Worm (Caenorhabditis elegans) whole organism, L1 larva: Measurements from ENCODE around the gene T03F7.7.

Source experiments
- C04F5.9 ChIP-seq: sonication (generic microtip); optimal IDR thresholded peaks from 2 replicates; lab custom pipeline; 2016; ENCODE audit warnings: missing genetic modification characterization, missing compliant biosample characterization
- C34B4.2 ChIP-seq: sonication (generic microtip); optimal IDR thresholded peaks from 2 replicates; lab custom pipeline; 2017; ENCODE audit warnings: mild to moderate bottlenecking, missing genetic modification characterization, missing compliant biosample characterization
- Y116A8C.19 ChIP-seq: sonication (generic microtip); optimal IDR thresholded peaks from 2 replicates; lab custom pipeline; 2016; ENCODE audit warnings: missing compliant biosample characterization, missing genetic modification characterization, borderline replicate concordance
- ceh-63 ChIP-seq: fragments of 200-800 bp; sonication (Bioruptor generic); optimal IDR thresholded peaks from 2 replicates; lab custom pipeline; 2018; ENCODE audit warnings: mild to moderate bottlenecking, missing genetic modification characterization, missing compliant biosample characterization
- ceh-82 ChIP-seq, 3 experiments: fragments of 150-350 bp in 1 of 3; sonication (generic microtip) in 2 of 3; optimal IDR thresholded peaks; 2 replicates each; lab custom pipeline; 2014 to 2017; ENCODE audit warnings: missing biosample characterization in 3 of 3, missing genetic modification characterization in 3 of 3
- ces-1 ChIP-seq: fragments of 150-350 bp; optimal IDR thresholded peaks from 2 replicates; lab custom pipeline; 2014; ENCODE audit warnings: missing biosample characterization, missing genetic modification reagents, missing genetic modification characterization
- efl-1 ChIP-seq, 4 experiments: fragments of 150-350 bp; optimal IDR thresholded peaks in 3 of 4; peaks in 1 of 4; 1 replicate in 1 of 4; 2 replicates in 3 of 4; lab custom pipeline; 2014; ENCODE audit warnings: missing biosample characterization in 2 of 4, missing genetic modification characterization in 2 of 4, missing genetic modification reagents in 2 of 4
- ets-5 ChIP-seq: fragments of 200-800 bp; sonication (Bioruptor generic); IDR thresholded peaks from 2 replicates; pipeline ENCODE4 v1.3.6; 2022; ENCODE audit warnings: missing genetic modification characterization, missing compliant biosample characterization
- fkh-10 ChIP-seq: sonication (generic microtip); optimal IDR thresholded peaks from 2 replicates; lab custom pipeline; 2017; ENCODE audit warnings: missing biosample characterization, missing genetic modification reagents, missing genetic modification characterization
- hlh-17 ChIP-seq: fragments of 200-800 bp; sonication (Bioruptor generic); optimal IDR thresholded peaks from 2 replicates; lab custom pipeline; 2018; ENCODE audit warnings: missing genetic modification characterization, mild to moderate bottlenecking, missing compliant biosample characterization, moderate library complexity, borderline replicate concordance
- jun-1 ChIP-seq: fragments of 150-350 bp; optimal IDR thresholded peaks from 2 replicates; lab custom pipeline; 2014; ENCODE audit warnings: missing biosample characterization, missing genetic modification reagents, missing genetic modification characterization
- lin-13 ChIP-seq: fragments of 150-350 bp; optimal IDR thresholded peaks from 2 replicates; lab custom pipeline; 2014; ENCODE audit warnings: missing biosample characterization, missing genetic modification reagents, missing genetic modification characterization
- lin-14 ChIP-seq: fragments of 200-800 bp; sonication (Bioruptor generic); optimal IDR thresholded peaks from 2 replicates; lab custom pipeline; 2018; ENCODE audit warnings: mild to moderate bottlenecking, missing genetic modification characterization, moderate library complexity, missing compliant biosample characterization
- lin-15B ChIP-seq: fragments of 150-350 bp; sonication (generic microtip); optimal IDR thresholded peaks from 3 replicates; lab custom pipeline; 2014; ENCODE audit warnings: missing biosample characterization, missing genetic modification characterization
- lin-39 ChIP-seq: fragments of 150-350 bp; optimal IDR thresholded peaks from 2 replicates; lab custom pipeline; 2014; ENCODE audit warnings: missing biosample characterization, missing genetic modification reagents, missing genetic modification characterization
- lsy-2 ChIP-seq, 2 experiments: fragments of 150-350 bp; optimal IDR thresholded peaks; 2 replicates each; lab custom pipeline; 2014; ENCODE audit warnings: missing biosample characterization in 2 of 2, missing genetic modification characterization in 2 of 2
- mep-1 ChIP-seq: fragments of 150-350 bp; optimal IDR thresholded peaks from 2 replicates; lab custom pipeline; 2014; ENCODE audit warnings: missing biosample characterization, missing genetic modification characterization
- nhr-20 ChIP-seq: sonication (generic microtip); optimal IDR thresholded peaks from 2 replicates; lab custom pipeline; 2016; ENCODE audit warnings: mild to moderate bottlenecking, missing genetic modification characterization, missing compliant biosample characterization
- nhr-237 ChIP-seq: fragments of 150-350 bp; optimal IDR thresholded peaks from 2 replicates; lab custom pipeline; 2014; ENCODE audit warnings: missing biosample characterization, missing genetic modification characterization
- nhr-28 ChIP-seq: fragments of 150-350 bp; optimal IDR thresholded peaks from 2 replicates; lab custom pipeline; 2014; ENCODE audit warnings: missing biosample characterization, missing genetic modification characterization
- nhr-71 ChIP-seq: sonication (generic microtip); optimal IDR thresholded peaks from 2 replicates; lab custom pipeline; 2016; ENCODE audit warnings: mild to moderate bottlenecking, missing genetic modification characterization, moderate library complexity, missing compliant biosample characterization
- nhr-77 ChIP-seq: fragments of 150-350 bp; optimal IDR thresholded peaks from 2 replicates; lab custom pipeline; 2014; ENCODE audit warnings: missing biosample characterization, missing genetic modification characterization
- nhr-85 ChIP-seq: sonication (generic microtip); peaks from one replicate; lab custom pipeline; 2016; ENCODE audit warnings: missing genetic modification characterization, inconsistent platforms, missing compliant biosample characterization
- nhr-90 ChIP-seq: sonication (generic microtip); optimal IDR thresholded peaks from 2 replicates; lab custom pipeline; 2016; ENCODE audit warnings: mild to moderate bottlenecking, missing genetic modification characterization, missing compliant biosample characterization; ENCODE audit not compliant: poor library complexity
- rnt-1 ChIP-seq: sonication (generic microtip); optimal IDR thresholded peaks from 2 replicates; lab custom pipeline; 2016; ENCODE audit warnings: mild to moderate bottlenecking, missing genetic modification characterization, moderate library complexity, missing compliant biosample characterization
- snu-23 ChIP-seq: sonication (generic microtip); optimal IDR thresholded peaks from 2 replicates; lab custom pipeline; 2016; ENCODE audit warnings: missing genetic modification characterization, missing compliant biosample characterization
- sptf-1 ChIP-seq: fragments of 150-350 bp; optimal IDR thresholded peaks from 2 replicates; lab custom pipeline; 2014; ENCODE audit warnings: missing biosample characterization, missing genetic modification characterization
- swsn-7 ChIP-seq: sonication (generic microtip); optimal IDR thresholded peaks from 2 replicates; lab custom pipeline; 2016; ENCODE audit warnings: missing genetic modification characterization, missing compliant biosample characterization
- tbx-2 ChIP-seq: sonication (generic microtip); optimal IDR thresholded peaks from 2 replicates; lab custom pipeline; 2016; ENCODE audit warnings: missing genetic modification characterization, missing compliant biosample characterization
- unc-86 ChIP-seq: sonication (generic microtip); optimal IDR thresholded peaks from 2 replicates; lab custom pipeline; 2016; ENCODE audit warnings: missing genetic modification characterization, missing compliant biosample characterization
- vab-15 ChIP-seq: sonication (generic microtip); optimal IDR thresholded peaks from 2 replicates; lab custom pipeline; 2017; ENCODE audit warnings: missing genotype, mild to moderate bottlenecking, missing genetic modification characterization, missing compliant biosample characterization
- ztf-4 ChIP-seq: fragments of 150-350 bp; optimal IDR thresholded peaks from 2 replicates; lab custom pipeline; 2014; ENCODE audit warnings: missing biosample characterization, missing genetic modification characterization

Gene T03F7.7

ce11 chrV:11329100-11329499 lies 17.9 kb downstream of the T03F7.7 start, which contains the start of gene F47G9.6:
F47G9.6 (plus strand) TSS chrV:11329400.
- TF ChIP-seq lin-13 (no peak), nhr-237 (tag; lab: Kevin White, UChicago) (no peak), nhr-71 (no peak), nhr-85 (no peak), sptf-1 (tag; lab: Kevin White, UChicago) (no peak), ets-5 (GFP tag; lab: Robert Waterston, UW) (no peak), nhr-77 (tag; lab: Kevin White, UChicago) (no peak)

ce11 chrV:11334193-11334592 lies 23.0 kb downstream of the T03F7.7 start, which contains the start of gene T02E9.6:
T02E9.6 (minus strand) TSS chrV:11334293.
- TF ChIP-seq efl-1 (optimal IDR thresholded peaks at IDR 0.05; lab: Kevin White, UChicago) (no peak), efl-1 (GFP tag; optimal IDR thresholded peaks at IDR 0.05 in 1 of 2; lab: Kevin White, UChicago) (peak in 1 of 2 experiments; percentile 62), rnt-1 (tag; lab: Kevin White, UChicago) (no peak)

- TF ChIP-seq C34B4.2 (tag; lab: Kevin White, UChicago): no peak
- TF ChIP-seq nhr-90: no peak
- TF ChIP-seq lin-14: no peak
- TF ChIP-seq nhr-28 (tag; lab: Kevin White, UChicago): no peak
- no peak for TF ChIP-seq mep-1 (tag; lab: Kevin White, UChicago)
- TF ChIP-seq ztf-4 (tag; lab: Kevin White, UChicago): no peak
- TF ChIP-seq jun-1 (tag; lab: Kevin White, UChicago): no peak
Observed at ce11 chrV:11335757-11336418, 24.7 kb downstream of the T03F7.7 start.

DNA sequence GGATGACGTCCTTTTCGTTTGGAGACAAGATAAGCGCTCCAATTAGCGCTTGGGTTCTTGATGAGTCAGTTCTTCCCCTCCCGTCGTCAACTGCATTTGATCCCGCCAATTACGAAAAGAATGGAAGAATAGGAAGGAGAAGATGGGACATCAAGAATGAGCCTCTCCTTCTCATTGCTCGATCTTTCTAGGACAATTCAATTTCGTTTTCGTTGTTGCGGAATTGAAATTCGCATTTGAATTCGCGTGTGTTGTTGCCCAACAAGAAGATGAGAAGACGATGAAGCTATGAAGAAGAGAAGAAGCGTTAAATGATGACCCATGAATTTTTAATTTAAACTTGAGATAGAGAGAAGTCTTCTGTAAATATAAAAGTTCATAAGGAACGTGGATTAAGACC lies 25.7 kb downstream of the T03F7.7 start:
- TF ChIP-seq fkh-10 (peak; percentile 58), lin-13 (no peak), ceh-82 (tag; optimal IDR thresholded peaks at IDR 0.05; lab: Kevin White, UChicago) (peak in 1 of 3 experiments; percentile 21), swsn-7 (tag; lab: Kevin White, UChicago) (no peak), vab-15 (tag; lab: Kevin White, UChicago) (no peak), lin-14 (peak; percentile 25)

DNA sequence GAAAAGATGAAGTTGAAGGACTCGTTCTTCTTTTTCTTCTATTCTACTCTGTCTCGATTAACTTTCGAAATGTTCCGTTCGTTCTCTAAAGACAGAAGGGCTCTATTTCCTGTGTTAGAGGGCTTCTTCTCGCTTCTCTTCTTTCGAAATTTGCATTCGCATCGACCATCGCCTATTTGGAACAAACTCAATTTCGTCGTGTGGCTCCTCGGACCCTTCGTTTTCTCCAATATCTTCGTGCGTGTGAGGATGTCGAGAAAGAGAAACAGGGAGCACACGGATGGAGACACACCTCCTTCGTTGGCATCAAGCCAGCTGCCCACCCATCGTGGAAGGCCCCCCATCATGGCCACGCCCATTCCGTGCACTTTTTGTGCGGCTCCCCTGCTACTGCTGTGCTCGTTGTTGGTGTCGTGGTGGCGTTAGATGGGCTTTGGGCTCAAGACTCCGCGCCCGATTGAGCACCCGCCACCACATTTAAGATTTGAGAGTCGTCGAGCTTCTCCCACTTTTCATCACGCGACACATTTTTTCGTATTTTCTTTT lies 30.0 kb downstream of the T03F7.7 start:
- TF ChIP-seq snu-23: no peak
- TF ChIP-seq ets-5 (GFP tag; lab: Robert Waterston, UW): no peak
- no peak for TF ChIP-seq ceh-63 (GFP tag; lab: Kevin White, UChicago)
- peak; percentile 63 for TF ChIP-seq ces-1
- TF ChIP-seq tbx-2: peak; percentile 5
- peak; percentile 77 for TF ChIP-seq lin-14
- peak; percentile 90 for TF ChIP-seq fkh-10
- TF ChIP-seq ceh-82 (tag; optimal IDR thresholded peaks at IDR 0.05; lab: Kevin White, UChicago): peak; percentile 29 to 48 (median 34)

- no peak for TF ChIP-seq lin-39 (tag; lab: Kevin White, UChicago)
- TF ChIP-seq lin-15B (tag; lab: Kevin White, UChicago): no peak
- TF ChIP-seq nhr-20: no peak
- TF ChIP-seq hlh-17 (GFP tag; lab: Kevin White, UChicago): no peak
- TF ChIP-seq unc-86 (tag; lab: Kevin White, UChicago): peak; percentile 31
- no peak for TF ChIP-seq C04F5.9 (tag; lab: Kevin White, UChicago)
- peak in 1 of 2 experiments; percentile 2 for TF ChIP-seq lsy-2 (tag; optimal IDR thresholded peaks at IDR 0.05; lab: Kevin White, UChicago)
- TF ChIP-seq ces-1: peak; percentile 8
- TF ChIP-seq Y116A8C.19: no peak
- TF ChIP-seq ztf-4 (tag; lab: Kevin White, UChicago): no peak
- TF ChIP-seq lin-14: peak; percentile 66
Observed at ce11 chrV:11341913-11342312, 30.7 kb downstream of the T03F7.7 start, which contains the start of gene T02E9.5. T02E9.5 (plus strand) TSS chrV:11342233.
